Worm (Caenorhabditis elegans): ENCODE data around the gene W02H5.19.

The W02H5.19 gene

DNA sequence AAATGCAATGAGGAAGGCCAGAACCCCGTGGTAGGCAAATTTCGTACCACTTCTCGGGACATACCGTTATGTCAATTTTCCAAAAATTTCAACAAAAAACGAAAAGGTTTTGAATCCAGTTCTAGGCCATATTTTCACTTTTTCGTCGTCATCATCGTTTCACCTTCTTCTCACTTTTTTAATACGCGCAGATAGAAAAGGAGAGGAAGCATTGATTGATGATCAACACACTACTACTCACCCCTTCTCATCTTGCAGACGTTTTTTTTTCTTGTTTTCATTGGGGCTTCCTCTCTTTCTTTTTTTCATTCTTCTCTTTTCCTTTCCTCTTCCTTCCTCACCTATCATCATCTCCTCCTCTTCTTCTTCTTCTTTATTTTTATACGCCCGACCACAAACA, 37.0 kb downstream of the W02H5.19 start:
- TF ChIP-seq tab-1 (GFP tag; IDR thresholded peaks at IDR 0.05) (no peak), cog-1 (tag; optimal IDR thresholded peaks at IDR 0.05) (no peak), med-1 (GFP tag; optimal IDR thresholded peaks at IDR 0.05; ENCODE audit: insufficient read depth) (no peak), ztf-23 (GFP tag; IDR thresholded peaks at IDR 0.05) (no peak), ztf-29 (GFP tag; IDR thresholded peaks at IDR 0.05) (no peak), flt-1 (GFP tag; IDR thresholded peaks at IDR 0.05) (no peak), klf-2 (GFP tag; conservative IDR thresholded peaks at IDR 0.05) (no peak), ref-1 (GFP tag; conservative IDR thresholded peaks at IDR 0.05) (no peak), T22C8.4 (GFP tag; IDR thresholded peaks at IDR 0.05) (no peak)

DNA sequence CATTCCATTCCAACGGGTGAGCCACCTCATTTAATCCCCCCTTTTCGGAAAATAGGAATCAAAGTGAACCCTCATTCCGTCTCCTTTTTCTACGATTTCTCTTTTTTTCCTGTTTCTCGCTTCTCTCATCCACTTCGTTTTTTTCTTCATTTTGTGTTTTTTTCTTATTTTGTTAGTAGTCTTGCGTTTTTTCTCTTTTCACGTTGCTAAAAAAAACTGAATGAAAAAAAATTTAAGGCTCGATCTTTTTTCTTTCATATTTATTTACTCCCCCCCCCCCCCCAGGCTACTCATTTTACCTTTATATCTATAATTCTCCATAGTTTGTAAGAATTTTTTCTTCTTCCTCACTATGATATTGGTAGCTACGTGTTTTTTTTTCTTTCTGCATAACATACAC, 39.0 kb downstream of the W02H5.19 start:
- no peak for TF ChIP-seq med-1 (GFP tag; optimal IDR thresholded peaks at IDR 0.05; ENCODE audit: insufficient read depth)
- TF ChIP-seq tab-1 (GFP tag; IDR thresholded peaks at IDR 0.05): no peak
- no peak for TF ChIP-seq ztf-29 (GFP tag; IDR thresholded peaks at IDR 0.05)
- TF ChIP-seq klf-2 (GFP tag; conservative IDR thresholded peaks at IDR 0.05): no peak
- TF ChIP-seq cog-1 (tag; optimal IDR thresholded peaks at IDR 0.05): no peak
- TF ChIP-seq ref-1 (GFP tag; conservative IDR thresholded peaks at IDR 0.05): no peak
- TF ChIP-seq flt-1 (GFP tag; IDR thresholded peaks at IDR 0.05): no peak
- TF ChIP-seq T22C8.4 (GFP tag; IDR thresholded peaks at IDR 0.05): no peak
- no peak for TF ChIP-seq ztf-23 (GFP tag; IDR thresholded peaks at IDR 0.05)

DNA sequence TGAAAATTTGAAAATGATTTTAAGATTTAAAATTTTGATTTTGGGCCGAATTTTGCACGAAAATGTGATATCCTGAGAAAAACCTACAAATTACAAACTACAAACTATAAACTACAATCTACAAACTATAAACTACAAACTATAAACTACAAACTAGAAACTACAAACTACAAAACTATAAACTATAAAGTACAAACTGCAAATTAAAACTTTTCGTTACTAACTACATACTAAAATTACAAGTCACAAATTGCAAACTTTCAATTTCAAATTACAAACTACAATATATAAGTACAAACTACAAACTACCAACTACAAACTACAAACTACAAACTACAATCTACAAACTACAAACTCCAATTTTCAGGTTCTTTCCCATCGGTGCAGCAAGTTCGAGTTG, 44.8 kb downstream of the W02H5.19 start:
- TF ChIP-seq flt-1 (GFP tag; IDR thresholded peaks at IDR 0.05) (no peak), cog-1 (tag; optimal IDR thresholded peaks at IDR 0.05) (no peak), tab-1 (GFP tag; IDR thresholded peaks at IDR 0.05) (no peak), ztf-23 (GFP tag; IDR thresholded peaks at IDR 0.05) (no peak), klf-2 (GFP tag; conservative IDR thresholded peaks at IDR 0.05) (no peak), med-1 (GFP tag; optimal IDR thresholded peaks at IDR 0.05; ENCODE audit: insufficient read depth) (no peak), ztf-29 (GFP tag; IDR thresholded peaks at IDR 0.05) (no peak), T22C8.4 (GFP tag; IDR thresholded peaks at IDR 0.05) (no peak), ref-1 (GFP tag; conservative IDR thresholded peaks at IDR 0.05) (no peak)

DNA sequence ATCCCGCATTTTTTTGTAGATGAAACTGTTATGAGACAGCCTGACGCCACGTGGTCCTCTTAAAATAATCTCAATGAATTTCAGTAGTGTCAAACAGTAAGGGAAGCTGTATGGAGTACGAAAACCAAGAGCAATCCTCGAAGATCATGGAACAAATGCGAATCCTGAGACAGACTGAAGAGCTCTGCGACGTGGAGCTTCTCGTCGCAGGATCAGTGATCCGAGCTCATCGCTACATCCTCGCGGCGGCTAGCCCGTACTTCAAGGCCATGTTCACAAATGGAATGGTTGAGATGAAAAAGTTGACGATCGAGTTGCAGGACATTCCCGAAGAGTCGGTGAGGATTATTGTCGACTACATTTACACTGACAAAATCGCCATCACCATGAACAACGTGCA, 45.5 kb downstream of the W02H5.19 start:
- no peak for TF ChIP-seq ref-1 (GFP tag; conservative IDR thresholded peaks at IDR 0.05)
- no peak for TF ChIP-seq med-1 (GFP tag; optimal IDR thresholded peaks at IDR 0.05; ENCODE audit: insufficient read depth)
- TF ChIP-seq ztf-23 (GFP tag; IDR thresholded peaks at IDR 0.05): no peak
- no peak for TF ChIP-seq cog-1 (tag; optimal IDR thresholded peaks at IDR 0.05)

DNA sequence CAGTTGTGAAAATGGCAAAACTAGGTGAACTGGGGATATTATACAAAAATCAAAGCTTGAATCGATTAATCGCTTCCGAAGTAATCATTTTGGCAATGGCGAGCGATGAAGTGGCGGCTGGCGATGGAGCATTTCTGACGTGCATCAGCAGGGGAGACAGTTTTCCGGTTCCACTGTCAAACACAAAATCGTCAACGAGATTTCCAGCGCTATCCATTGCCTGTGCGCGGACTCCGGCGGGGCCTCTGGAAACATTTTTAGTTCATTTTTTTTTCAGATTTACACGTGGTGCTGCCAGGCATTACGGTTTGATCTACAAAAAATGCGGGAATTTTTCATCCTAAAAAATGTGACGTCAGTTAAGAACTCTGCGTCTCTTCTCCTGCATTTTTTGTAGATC, 49.9 kb downstream of the W02H5.19 start:
- TF ChIP-seq klf-2 (GFP tag; conservative IDR thresholded peaks at IDR 0.05): no peak
- no peak for TF ChIP-seq ztf-29 (GFP tag; IDR thresholded peaks at IDR 0.05)
- TF ChIP-seq med-1 (GFP tag; optimal IDR thresholded peaks at IDR 0.05; ENCODE audit: insufficient read depth): no peak
- no peak for TF ChIP-seq flt-1 (GFP tag; IDR thresholded peaks at IDR 0.05)
- TF ChIP-seq tab-1 (GFP tag; IDR thresholded peaks at IDR 0.05): no peak
